Fruit fly (Drosophila melanogaster) whole organism, adult: ENCODE measurements around the gene spz.

Experiments
- CG11617 ChIP-seq: fragments of 200-800 bp; sonication (Bioruptor generic); optimal IDR thresholded peaks from 2 replicates; lab custom pipeline; 2017; ENCODE audit warnings: mild to moderate bottlenecking, missing biosample characterization, missing genetic modification reagents, missing genetic modification characterization
- CG12768 ChIP-seq: fragments of 200-800 bp; sonication (Bioruptor generic); optimal IDR thresholded peaks from 2 replicates; lab custom pipeline; 2017; ENCODE audit warnings: missing biosample characterization, missing genetic modification characterization, mild to moderate bottlenecking, moderate library complexity, missing genetic modification reagents
- CG14711 ChIP-seq: fragments of 200-800 bp; sonication (Bioruptor generic); optimal IDR thresholded peaks from 2 replicates; lab custom pipeline; 2018; ENCODE audit warnings: missing biosample characterization, mild to moderate bottlenecking, missing genetic modification characterization, moderate library complexity
- CG1620 ChIP-seq: fragments of 200-800 bp; sonication (Bioruptor generic); optimal IDR thresholded peaks from 2 replicates; lab custom pipeline; 2016; ENCODE audit warnings: missing biosample characterization, missing genetic modification characterization
- CG33017 ChIP-seq: fragments of 200-800 bp; sonication (Bioruptor generic); optimal IDR thresholded peaks from 2 replicates; lab custom pipeline; 2018; ENCODE audit warnings: missing biosample characterization, mild to moderate bottlenecking, missing genetic modification characterization, moderate library complexity
- CG5204 ChIP-seq: fragments of 200-800 bp; sonication (Bioruptor generic); optimal IDR thresholded peaks from 2 replicates; lab custom pipeline; 2016; ENCODE audit warnings: missing biosample characterization, missing genetic modification characterization
- CG7045 ChIP-seq: fragments of 200-800 bp; sonication (Bioruptor generic); optimal IDR thresholded peaks from 2 replicates; lab custom pipeline; 2017; ENCODE audit warnings: missing biosample characterization, mild to moderate bottlenecking, missing genetic modification characterization
- Clk ChIP-seq: fragments of 200-800 bp; sonication (Bioruptor generic); optimal IDR thresholded peaks from 2 replicates; lab custom pipeline; 2017; ENCODE audit warnings: missing biosample characterization, missing genetic modification characterization
- Crg-1 ChIP-seq: fragments of 200-800 bp; sonication (Bioruptor generic); optimal IDR thresholded peaks from 2 replicates; lab custom pipeline; 2016; ENCODE audit warnings: missing biosample characterization, missing genetic modification characterization
- Hr96 ChIP-seq: fragments of 200-800 bp; sonication (Bioruptor generic); optimal IDR thresholded peaks from 2 replicates; lab custom pipeline; 2016; ENCODE audit warnings: missing biosample characterization, missing genetic modification characterization
- Mnt ChIP-seq: fragments of 200-800 bp; sonication (Bioruptor generic); optimal IDR thresholded peaks from 2 replicates; lab custom pipeline; 2016; ENCODE audit warnings: missing biosample characterization, mild to moderate bottlenecking, missing genetic modification characterization
- bab1 ChIP-seq: fragments of 200-800 bp; sonication (Bioruptor generic); optimal IDR thresholded peaks from 3 replicates; lab custom pipeline; 2019; ENCODE audit warnings: missing biosample characterization, mild to moderate bottlenecking, missing genetic modification characterization, moderate library complexity
- cic ChIP-seq: fragments of 200-800 bp; sonication (Bioruptor generic); optimal IDR thresholded peaks from 2 replicates; lab custom pipeline; 2017; ENCODE audit warnings: missing biosample characterization, mild to moderate bottlenecking, missing genetic modification characterization, moderate library complexity
- cnc ChIP-seq, 2 experiments: fragments of >200 bp; optimal IDR thresholded peaks; 2 replicates each; lab custom pipeline; 2017
- kay ChIP-seq: fragments of 200-800 bp; sonication (Bioruptor generic); peaks from one replicate; lab custom pipeline; 2016; ENCODE audit warnings: missing biosample characterization, missing genetic modification characterization, borderline replicate concordance
- ovo ChIP-seq: fragments of 200-800 bp; sonication (Bioruptor generic); optimal IDR thresholded peaks from 2 replicates; lab custom pipeline; 2016; ENCODE audit warnings: missing biosample characterization, missing genetic modification characterization
- pad ChIP-seq: fragments of 200-800 bp; sonication (Bioruptor generic); optimal IDR thresholded peaks from 3 replicates; lab custom pipeline; 2017; ENCODE audit warnings: missing biosample characterization, missing genetic modification characterization, mild to moderate bottlenecking, moderate library complexity, missing genetic modification reagents
- tj ChIP-seq: fragments of 200-800 bp; sonication (Bioruptor generic); optimal IDR thresholded peaks from 3 replicates; lab custom pipeline; 2017; ENCODE audit warnings: missing biosample characterization, mild to moderate bottlenecking, missing genetic modification characterization, moderate library complexity
- toe ChIP-seq: fragments of 200-800 bp; sonication (Bioruptor generic); optimal IDR thresholded peaks from 2 replicates; lab custom pipeline; 2016; ENCODE audit warnings: missing biosample characterization, missing genetic modification characterization

spz gene

dm6 chr3R:27094233-27094632, 24.4 kb upstream of the spz start, which contains the start of gene CG14259:
Gene CG14259 (plus strand): TSS chr3R:27094533.
- TF ChIP-seq CG7045 (GFP tag; lab: Kevin White, UChicago) (no peak), CG12768 (no peak), Crg-1 (no peak), CG1620 (GFP tag; lab: Kevin White, UChicago) (no peak)

dm6 chr3R:27092843-27093242, 23.0 kb upstream of the spz start, which contains the start of gene CG14258:
Gene CG14258 (plus strand): TSS chr3R:27093143.
- TF ChIP-seq cic (GFP tag; lab: Kevin White, UChicago) (no peak), Crg-1 (no peak), Mnt (GFP tag; lab: Kevin White, UChicago) (no peak), CG7045 (GFP tag; lab: Kevin White, UChicago) (no peak), toe (GFP tag; lab: Kevin White, UChicago) (no peak), CG5204 (GFP tag; lab: Kevin White, UChicago) (no peak), CG14711 (tag; lab: Kevin White, UChicago) (no peak), CG12768 (no peak), cnc (optimal IDR thresholded peaks at IDR 0.05; lab: Kevin White, UChicago) (no peak), tj (GFP tag; lab: Kevin White, UChicago) (no peak), CG33017 (tag; lab: Kevin White, UChicago) (no peak), pad (GFP tag; lab: Kevin White, UChicago) (no peak), kay (GFP tag; lab: Kevin White, UChicago) (no peak), Hr96 (GFP tag; lab: Kevin White, UChicago) (no peak), CG11617 (GFP tag; lab: Kevin White, UChicago) (no peak)

- TF ChIP-seq toe (GFP tag; lab: Kevin White, UChicago) (no peak), kay (GFP tag; lab: Kevin White, UChicago) (no peak), Clk (GFP tag; lab: Kevin White, UChicago) (no peak), Hr96 (GFP tag; lab: Kevin White, UChicago) (no peak), CG14711 (tag; lab: Kevin White, UChicago) (no peak), tj (GFP tag; lab: Kevin White, UChicago) (no peak), CG11617 (GFP tag; lab: Kevin White, UChicago) (no peak), CG33017 (tag; lab: Kevin White, UChicago) (no peak), Mnt (GFP tag; lab: Kevin White, UChicago) (no peak), pad (GFP tag; lab: Kevin White, UChicago) (no peak), CG7045 (GFP tag; lab: Kevin White, UChicago) (no peak), bab1 (GFP tag; lab: Kevin White, UChicago) (no peak), CG5204 (GFP tag; lab: Kevin White, UChicago) (no peak), ovo (GFP tag; lab: Kevin White, UChicago) (no peak), cic (GFP tag; lab: Kevin White, UChicago) (no peak), Crg-1 (no peak)
Measured at dm6 chr3R:27092263-27092662, 22.4 kb upstream of the spz start.

DNA sequence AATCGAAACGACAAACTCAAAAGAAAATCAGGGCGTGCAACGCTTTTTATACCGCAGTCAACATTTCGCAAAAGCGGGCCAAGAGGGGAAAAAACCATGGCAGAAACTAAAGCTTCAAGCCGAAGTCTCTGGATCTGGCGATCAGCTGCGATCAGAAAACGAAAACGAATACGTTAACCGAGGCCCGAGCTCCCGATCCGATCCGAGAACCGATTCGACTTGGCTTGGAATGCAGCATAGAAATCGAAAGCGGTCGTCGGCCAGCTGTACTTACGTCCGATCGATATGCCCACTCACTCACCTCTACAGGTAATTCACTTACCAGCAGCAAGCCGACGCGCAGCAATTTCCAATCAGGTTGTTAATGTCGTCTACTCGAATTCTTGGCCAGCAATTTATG, 21.2 kb upstream of the spz start, which contains the start of gene Cpr97Eb:
Cpr97Eb (minus strand) TSS at position 25 of the 400 bp plus-strand sequence.
- TF ChIP-seq CG14711 (tag; lab: Kevin White, UChicago), result no peak

DNA sequence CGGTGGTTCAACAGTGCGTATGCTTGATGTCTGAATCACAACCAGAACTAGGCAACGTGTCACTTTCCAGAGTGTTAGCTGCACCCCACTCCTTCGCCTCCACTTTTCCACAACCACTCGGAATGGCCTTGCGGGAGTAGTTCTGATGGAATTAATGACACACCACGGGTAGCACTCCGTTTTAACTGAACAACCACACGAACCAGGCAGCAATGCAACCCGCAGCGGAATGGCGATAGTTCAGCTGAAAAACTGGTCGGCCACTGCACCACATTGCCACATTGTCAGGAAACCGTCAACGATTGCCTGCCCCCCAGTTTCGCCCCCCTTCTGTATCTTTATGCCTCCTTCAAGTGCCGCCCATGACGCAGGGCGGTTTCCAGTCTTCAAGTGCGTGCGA, 17.7 kb upstream of the spz start, which contains the start of gene Cpr97Ea:
Cpr97Ea (minus strand) TSS at position 230 of the 400 bp plus-strand sequence.
- no peak for TF ChIP-seq CG33017 (tag; lab: Kevin White, UChicago)
- TF ChIP-seq CG1620 (GFP tag; lab: Kevin White, UChicago), result no peak

DNA sequence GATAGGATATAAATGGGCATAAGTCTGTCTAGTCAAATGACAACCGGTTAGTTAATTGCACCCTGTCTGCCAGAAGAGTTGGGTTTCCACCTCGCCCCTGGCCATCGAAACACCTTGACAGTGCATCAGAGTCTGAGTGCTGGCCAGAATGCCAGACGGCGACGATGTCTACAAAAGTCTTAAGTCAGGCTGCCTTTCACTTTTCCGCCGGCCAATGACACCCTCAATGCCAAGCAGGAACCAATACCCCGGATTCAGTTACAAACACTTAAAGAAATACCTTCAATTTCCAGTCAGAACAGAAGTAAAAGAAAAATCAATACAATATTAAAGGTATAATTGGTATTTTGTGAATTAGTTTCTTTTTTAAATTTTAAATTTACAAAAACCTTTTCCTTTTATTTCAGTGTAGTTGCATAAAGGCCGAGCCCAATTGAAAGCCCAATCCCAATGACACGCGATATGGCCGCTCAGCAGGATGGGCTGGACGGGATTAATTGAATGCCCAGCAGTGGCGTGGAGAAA, 14.7 kb upstream of the spz start:
- TF ChIP-seq CG33017 (tag; lab: Kevin White, UChicago), result no peak
- no peak for TF ChIP-seq kay (GFP tag; lab: Kevin White, UChicago)
- TF ChIP-seq bab1 (GFP tag; lab: Kevin White, UChicago), result no peak
- TF ChIP-seq CG12768, result no peak
- TF ChIP-seq cic (GFP tag; lab: Kevin White, UChicago), result no peak

dm6 chr3R:27082752-27083151, 12.9 kb upstream of the spz start:
- no peak for TF ChIP-seq bab1 (GFP tag; lab: Kevin White, UChicago)
- TF ChIP-seq pad (GFP tag; lab: Kevin White, UChicago), result no peak
- TF ChIP-seq CG5204 (GFP tag; lab: Kevin White, UChicago), result no peak
- no peak for TF ChIP-seq CG14711 (tag; lab: Kevin White, UChicago)
- no peak for TF ChIP-seq Hr96 (GFP tag; lab: Kevin White, UChicago)
- TF ChIP-seq Crg-1, result no peak
- TF ChIP-seq CG1620 (GFP tag; lab: Kevin White, UChicago), result no peak
- no peak for TF ChIP-seq kay (GFP tag; lab: Kevin White, UChicago)
- TF ChIP-seq CG33017 (tag; lab: Kevin White, UChicago), result no peak
- TF ChIP-seq ovo (GFP tag; lab: Kevin White, UChicago), result no peak
- TF ChIP-seq toe (GFP tag; lab: Kevin White, UChicago), result no peak
- TF ChIP-seq Mnt (GFP tag; lab: Kevin White, UChicago), result no peak
